Worm (Caenorhabditis elegans): ENCODE measurements around the gene msp-45.

msp-45 gene

ce11 chrII:5195504-5195903, 38.6 kb upstream of the msp-45 start, which contains the start of gene C34F11.5:
TSS of gene C34F11.5 (plus strand) at chrII:5195804.
- TF ChIP-seq unc-39 (tag; optimal IDR thresholded peaks at IDR 0.05) (no peak), alr-1 (tag; optimal IDR thresholded peaks at IDR 0.05) (no peak), fos-1 (tag; optimal IDR thresholded peaks at IDR 0.05) (no peak), nhr-237 (tag; optimal IDR thresholded peaks at IDR 0.05) (no peak), aly-2 (tag; optimal IDR thresholded peaks at IDR 0.05) (no peak), nhr-77 (tag; optimal IDR thresholded peaks at IDR 0.05) (no peak), ZK546.5 (tag; optimal IDR thresholded peaks at IDR 0.05) (no peak), mbf-1 (tag; optimal IDR thresholded peaks at IDR 0.05) (no peak), elt-1 (tag; optimal IDR thresholded peaks at IDR 0.05) (no peak), lin-11 (tag; optimal IDR thresholded peaks at IDR 0.05) (no peak), dmd-4 (tag; optimal IDR thresholded peaks at IDR 0.05) (no peak), Y55F3AM.14 (GFP tag; optimal IDR thresholded peaks at IDR 0.05) (no peak), crh-2 (tag; optimal IDR thresholded peaks at IDR 0.05) (no peak), ama-1 (optimal IDR thresholded peaks at IDR 0.05) (no peak), lsy-2 (tag; optimal IDR thresholded peaks at IDR 0.05) (no peak), ztf-4 (tag; optimal IDR thresholded peaks at IDR 0.05) (no peak), unc-62 (GFP tag; optimal IDR thresholded peaks at IDR 0.05) (no peak), nhr-11 (tag; optimal IDR thresholded peaks at IDR 0.05) (no peak), gmeb-1 (tag; optimal IDR thresholded peaks at IDR 0.05) (no peak), lin-39 (tag; optimal IDR thresholded peaks at IDR 0.05) (no peak)

DNA sequence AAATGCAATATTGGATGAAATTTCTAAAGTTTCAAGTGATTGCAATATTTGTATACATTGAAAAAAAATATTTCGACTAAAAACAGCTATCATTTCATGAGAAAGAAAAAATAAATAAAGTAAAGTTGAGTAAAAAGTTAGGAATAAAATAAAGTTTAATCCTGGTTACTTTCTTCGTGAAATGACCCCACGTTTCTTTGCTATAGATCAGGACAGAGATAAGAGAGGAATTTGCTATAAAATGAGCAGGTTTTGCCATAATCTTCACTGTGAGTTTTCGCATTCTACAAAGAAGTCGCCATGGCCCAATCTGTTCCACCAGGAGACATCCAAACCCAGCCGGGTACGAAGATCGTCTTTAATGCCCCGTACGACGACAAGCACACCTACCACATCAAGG, 37.2 kb upstream of the msp-45 start, which contains the start of gene msp-49:
Gene msp-49, plus strand, starts transcription at position 301 of the 400 bp plus-strand sequence.
- no peak for TF ChIP-seq nhr-6 (tag; optimal IDR thresholded peaks at IDR 0.05)
- TF ChIP-seq unc-39 (tag; optimal IDR thresholded peaks at IDR 0.05): no peak
- no peak for TF ChIP-seq nhr-10 (tag; optimal IDR thresholded peaks at IDR 0.05)
- TF ChIP-seq lin-39 (tag; optimal IDR thresholded peaks at IDR 0.05): no peak
- TF ChIP-seq skn-1 (tag; optimal IDR thresholded peaks at IDR 0.05): no peak
- no peak for TF ChIP-seq ceh-82 (tag; optimal IDR thresholded peaks at IDR 0.05)
- TF ChIP-seq nhr-11 (tag; optimal IDR thresholded peaks at IDR 0.05): no peak
- no peak for TF ChIP-seq mdl-1 (tag; optimal IDR thresholded peaks at IDR 0.05)
- TF ChIP-seq mab-5 (tag; optimal IDR thresholded peaks at IDR 0.05): no peak
- TF ChIP-seq crh-2 (tag; optimal IDR thresholded peaks at IDR 0.05): no peak
- TF ChIP-seq nhr-12 (tag; optimal IDR thresholded peaks at IDR 0.05): no peak
- no peak for TF ChIP-seq nhr-23 (tag; optimal IDR thresholded peaks at IDR 0.05)
- TF ChIP-seq ZK546.5 (tag; optimal IDR thresholded peaks at IDR 0.05): no peak
- no peak for TF ChIP-seq sem-4 (tag; optimal IDR thresholded peaks at IDR 0.05)
- no peak for TF ChIP-seq lsy-2 (tag; optimal IDR thresholded peaks at IDR 0.05)
- TF ChIP-seq fos-1 (tag; optimal IDR thresholded peaks at IDR 0.05): no peak

DNA sequence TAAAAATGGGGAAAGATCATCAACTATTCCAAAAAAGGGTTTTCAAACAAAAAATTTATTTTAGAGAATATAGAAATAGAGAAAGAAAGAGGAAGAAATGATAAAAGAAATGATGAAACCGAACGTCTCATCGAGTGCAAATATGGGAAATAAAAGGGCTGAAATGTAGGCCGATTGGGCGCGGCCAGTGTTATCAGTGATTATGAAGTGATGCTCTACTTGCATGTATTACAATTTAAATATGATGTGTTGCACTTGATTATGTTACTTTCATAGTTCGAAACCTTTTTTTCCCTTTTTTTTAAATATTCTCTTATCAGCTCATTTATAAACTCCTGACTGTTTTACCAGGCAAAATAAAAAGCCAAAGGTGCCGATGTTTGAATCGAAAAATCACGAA, 34.9 kb upstream of the msp-45 start:
- TF ChIP-seq peb-1 (tag; optimal IDR thresholded peaks at IDR 0.05) (no peak), F13H6.1 (tag; optimal IDR thresholded peaks at IDR 0.05) (peak; percentile 52), C34F6.9 (tag; optimal IDR thresholded peaks at IDR 0.05) (no peak), lin-13 (GFP tag; optimal IDR thresholded peaks at IDR 0.05) (no peak), unc-39 (tag; optimal IDR thresholded peaks at IDR 0.05) (no peak), fos-1 (tag; optimal IDR thresholded peaks at IDR 0.05) (peak; percentile 97), nhr-11 (tag; optimal IDR thresholded peaks at IDR 0.05) (no peak), ceh-16 (tag; optimal IDR thresholded peaks at IDR 0.05) (no peak), elt-3 (tag; optimal IDR thresholded peaks at IDR 0.05) (no peak), sma-9 (GFP tag; optimal IDR thresholded peaks at IDR 0.05) (peak; percentile 44), sma-9 (tag; optimal IDR thresholded peaks at IDR 0.05) (no peak), nhr-21 (tag; optimal IDR thresholded peaks at IDR 0.05) (no peak), snpc-4 (tag; optimal IDR thresholded peaks at IDR 0.05) (no peak), ztf-4 (tag; optimal IDR thresholded peaks at IDR 0.05) (no peak), unc-62 (GFP tag; optimal IDR thresholded peaks at IDR 0.05) (no peak), lsy-2 (tag; optimal IDR thresholded peaks at IDR 0.05) (no peak), mdl-1 (tag; optimal IDR thresholded peaks at IDR 0.05) (no peak), nhr-77 (tag; optimal IDR thresholded peaks at IDR 0.05) (no peak), R02D3.7 (tag; optimal IDR thresholded peaks at IDR 0.05) (no peak)

ce11 chrII:5187934-5188333, 31.1 kb upstream of the msp-45 start:
- no peak for TF ChIP-seq sma-9 (GFP tag; optimal IDR thresholded peaks at IDR 0.05)
- TF ChIP-seq sma-9 (tag; optimal IDR thresholded peaks at IDR 0.05): no peak
- TF ChIP-seq egl-27 (tag; optimal IDR thresholded peaks at IDR 0.05): no peak
- TF ChIP-seq mab-5 (tag; optimal IDR thresholded peaks at IDR 0.05): no peak
- TF ChIP-seq ceh-16 (tag; optimal IDR thresholded peaks at IDR 0.05): no peak
- no peak for TF ChIP-seq unc-62 (GFP tag; optimal IDR thresholded peaks at IDR 0.05)
